Worm (Caenorhabditis elegans): ENCODE measurements around the gene clec-129.

Gene clec-129

DNA sequence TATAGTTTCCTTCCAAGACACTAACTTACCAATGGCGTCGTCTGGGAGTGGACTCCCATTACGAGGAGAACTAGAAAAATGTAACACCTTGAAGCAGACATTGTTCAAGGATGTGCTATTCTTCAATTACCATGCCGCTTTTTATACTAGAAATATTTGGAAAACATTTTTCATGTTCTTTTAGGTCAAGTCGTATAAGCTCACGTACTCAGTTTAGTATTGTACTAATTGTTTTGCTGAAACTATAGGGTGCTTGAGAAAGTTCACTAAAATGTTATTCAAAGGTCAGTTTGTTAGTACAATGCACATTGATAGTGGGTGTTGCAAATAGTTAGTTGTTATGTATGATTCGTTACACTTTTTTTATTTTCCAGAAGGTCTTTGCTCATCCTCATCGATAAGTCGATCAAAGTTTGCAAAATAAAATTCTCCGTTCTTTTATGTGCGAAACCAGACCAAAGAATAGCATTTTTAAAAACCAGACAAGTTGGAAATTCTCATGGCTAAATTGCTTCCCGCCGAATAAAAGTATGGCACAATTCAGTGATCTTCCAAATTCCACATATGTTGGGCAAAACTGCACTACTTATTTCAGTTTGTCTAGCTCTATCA lies at the start of gene clec-129, which contains the start of gene clec-128:
Gene clec-129, plus strand, starts transcription at position 562 of the 612 bp plus-strand sequence.
Gene clec-128, minus strand, starts transcription at position 101 of the 612 bp plus-strand sequence.
- no peak for TF ChIP-seq unc-62 (GFP tag; optimal IDR thresholded peaks at IDR 0.05)

DNA sequence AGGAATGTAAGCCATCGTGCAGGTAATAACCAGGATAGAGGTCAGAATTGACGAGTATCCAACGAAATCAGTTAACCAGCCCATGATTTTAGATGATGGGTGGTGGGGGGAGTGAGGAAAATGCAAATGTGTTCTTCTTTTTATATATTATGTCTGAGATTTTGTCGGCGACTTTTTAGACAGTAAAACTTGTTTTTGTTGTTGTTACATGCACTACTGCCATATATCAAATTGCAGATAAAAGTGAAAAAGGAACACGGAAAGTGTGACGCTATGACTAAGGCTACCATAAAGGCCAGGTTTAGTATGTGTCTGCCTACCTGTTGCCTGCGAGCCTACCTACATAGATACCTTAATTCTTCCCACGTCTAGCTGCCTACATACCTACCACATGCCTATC lies 47.2 kb upstream of the clec-129 start, which contains the start of gene col-72:
Gene col-72, minus strand, starts transcription at position 101 of the 400 bp plus-strand sequence.
- no peak for TF ChIP-seq unc-62 (GFP tag; optimal IDR thresholded peaks at IDR 0.05)

ce11 chrII:3527460-3527859 lies 43.8 kb upstream of the clec-129 start:
- TF ChIP-seq unc-62 (GFP tag; optimal IDR thresholded peaks at IDR 0.05), result no peak

ce11 chrII:3528256-3528655 lies 43.0 kb upstream of the clec-129 start, which contains the start of gene ncs-6:
TSS of gene ncs-6 (minus strand) at chrII:3528516.
- no peak for TF ChIP-seq unc-62 (GFP tag; optimal IDR thresholded peaks at IDR 0.05)

ce11 chrII:3540151-3540550 lies 31.1 kb upstream of the clec-129 start:
- no peak for TF ChIP-seq unc-62 (GFP tag; optimal IDR thresholded peaks at IDR 0.05)

DNA sequence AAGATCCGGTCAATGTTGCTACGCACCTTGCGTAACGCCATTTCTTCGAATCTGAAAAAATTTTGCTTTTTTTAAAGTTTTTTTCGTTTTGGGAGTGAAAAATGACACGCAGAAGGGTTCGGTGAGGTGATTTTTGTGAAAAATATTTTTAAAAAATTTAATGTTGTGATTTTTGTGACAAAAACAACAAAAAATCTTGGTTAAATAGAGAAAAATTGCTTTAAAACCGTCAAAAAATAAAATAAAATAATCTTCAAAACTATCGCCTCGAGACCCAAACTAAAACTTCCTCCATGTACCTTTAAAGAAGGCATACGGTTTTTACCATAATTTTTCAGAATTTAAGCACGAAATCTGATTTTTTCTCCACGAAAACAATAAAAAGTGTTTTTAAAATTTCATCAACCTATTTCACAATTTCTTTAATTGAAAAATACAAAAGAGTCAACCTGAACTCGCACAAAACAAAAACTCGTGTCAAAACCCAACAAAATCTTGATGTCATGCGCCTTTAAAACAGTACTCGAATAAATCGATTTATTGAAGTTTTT lies 24.8 kb upstream of the clec-129 start, which contains the start of gene apd-3:
Gene apd-3, minus strand, starts transcription at position 51 of the 551 bp plus-strand sequence.
- TF ChIP-seq unc-62 (GFP tag; optimal IDR thresholded peaks at IDR 0.05), result no peak

DNA sequence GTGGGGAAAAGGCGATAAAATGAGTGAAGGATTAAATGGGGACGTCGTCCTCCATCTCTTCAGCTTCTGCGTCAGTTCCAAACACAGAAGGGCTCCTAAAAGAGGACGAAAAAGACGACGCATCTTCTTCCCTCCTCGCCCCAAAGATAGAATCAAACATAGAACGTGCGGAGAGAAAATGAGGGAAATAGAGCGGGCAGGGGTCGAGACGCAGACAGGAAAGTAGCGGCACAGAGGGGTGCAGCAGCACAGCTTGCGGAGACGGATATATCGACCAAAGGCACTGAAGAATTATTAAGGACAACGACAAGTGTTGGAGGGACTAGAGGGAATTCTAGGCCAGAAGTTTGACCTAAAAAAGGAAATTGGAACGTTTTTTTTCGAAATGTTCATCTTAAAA lies 24.0 kb upstream of the clec-129 start:
- TF ChIP-seq unc-62 (GFP tag; optimal IDR thresholded peaks at IDR 0.05), result no peak

- TF ChIP-seq unc-62 (GFP tag; optimal IDR thresholded peaks at IDR 0.05), result no peak
Observed at ce11 chrII:3550352-3550751, 20.9 kb upstream of the clec-129 start, which contains the start of gene W10G11.19. TSS of gene W10G11.19 (plus strand) at chrII:3550652.

DNA sequence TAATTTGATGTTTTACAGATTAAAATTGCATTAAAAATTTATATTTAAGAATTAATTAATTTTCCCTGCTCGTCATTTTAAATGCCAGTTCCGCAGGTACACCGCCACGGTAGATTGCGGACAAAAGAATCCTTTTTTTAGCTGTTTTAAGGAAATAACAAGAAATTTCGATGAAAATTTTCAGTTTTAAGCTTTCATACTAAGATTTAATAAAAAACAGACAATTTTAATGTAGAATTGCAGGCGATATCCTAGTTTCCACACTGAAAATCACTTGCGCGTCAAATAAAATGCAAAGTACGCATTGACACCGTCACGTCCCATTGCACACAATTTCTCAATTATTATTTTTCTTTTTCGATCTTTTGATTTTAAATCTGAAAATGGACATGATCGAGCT lies 17.8 kb upstream of the clec-129 start, which contains the start of gene dnc-3:
Gene dnc-3, plus strand, starts transcription at position 272 of the 400 bp plus-strand sequence.
- no peak for TF ChIP-seq unc-62 (GFP tag; optimal IDR thresholded peaks at IDR 0.05)

DNA sequence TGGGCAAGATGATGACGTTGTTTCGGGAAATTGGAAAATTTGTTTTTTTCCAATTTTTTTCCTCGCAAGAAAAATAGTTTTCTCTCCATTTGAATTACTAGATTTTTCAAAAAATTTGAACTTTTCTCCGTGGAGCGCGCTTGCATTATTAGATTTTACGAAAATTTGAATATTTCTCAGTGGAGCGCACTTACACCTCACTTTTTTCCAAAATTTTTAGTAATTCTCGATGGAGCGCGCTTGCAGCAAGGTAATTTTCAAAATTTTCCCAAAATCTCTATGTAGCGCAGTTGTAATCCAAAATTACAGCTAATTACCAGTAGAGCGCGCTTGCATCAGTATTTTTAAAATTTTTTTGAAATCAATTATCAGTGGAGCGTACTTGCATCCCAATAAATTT lies 16.6 kb upstream of the clec-129 start:
- no peak for TF ChIP-seq unc-62 (GFP tag; optimal IDR thresholded peaks at IDR 0.05)

ce11 chrII:3555281-3555680 lies 16.0 kb upstream of the clec-129 start:
- no peak for TF ChIP-seq unc-62 (GFP tag; optimal IDR thresholded peaks at IDR 0.05)

DNA sequence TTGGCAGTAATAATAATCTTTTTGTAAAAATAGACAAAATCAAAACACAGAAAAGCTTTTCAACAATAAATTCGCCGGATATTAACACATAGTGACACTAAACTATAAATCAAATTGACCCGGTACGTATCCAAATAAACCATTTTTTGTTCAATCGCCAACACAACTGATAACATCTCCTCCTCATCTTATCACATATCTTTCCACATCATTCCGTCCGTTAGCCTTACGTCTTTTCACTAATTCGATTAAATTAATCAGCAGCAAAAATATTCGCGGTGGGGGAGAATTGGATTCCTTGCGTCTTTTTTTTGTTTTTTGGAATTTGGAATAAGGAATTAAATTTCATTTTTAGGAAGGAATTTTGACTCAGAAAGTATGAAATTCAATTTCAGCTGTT lies 14.7 kb upstream of the clec-129 start:
- no peak for TF ChIP-seq unc-62 (GFP tag; optimal IDR thresholded peaks at IDR 0.05)

DNA sequence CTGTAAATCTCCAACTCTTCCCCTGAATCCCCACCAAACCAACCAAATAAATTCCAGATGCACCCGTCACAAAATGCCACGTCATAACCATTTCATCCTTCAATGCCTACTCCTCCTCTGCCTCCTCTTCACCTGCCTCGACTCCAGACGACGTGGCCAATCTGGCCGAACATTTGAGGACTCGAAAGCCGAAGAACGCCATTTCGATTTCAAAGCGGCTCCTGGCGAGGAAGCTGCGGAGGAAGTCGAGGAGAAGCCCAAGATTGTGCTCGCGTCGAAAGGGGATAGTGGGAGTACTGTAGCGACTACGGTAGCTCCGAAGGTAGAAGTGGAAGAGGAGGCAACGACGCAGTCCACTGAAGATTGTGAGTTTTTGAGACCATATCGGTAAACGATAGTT lies 13.9 kb upstream of the clec-129 start, which contains the start of gene lgc-45:
Gene lgc-45, plus strand, starts transcription at position 56 of the 400 bp plus-strand sequence.
- TF ChIP-seq unc-62 (GFP tag; optimal IDR thresholded peaks at IDR 0.05), result no peak

- TF ChIP-seq unc-62 (GFP tag; optimal IDR thresholded peaks at IDR 0.05), result no peak
Observed at ce11 chrII:3560592-3560991, 10.7 kb upstream of the clec-129 start, which contains the start of gene W10G11.1. TSS of gene W10G11.1 (minus strand) at chrII:3560692.

- no peak for TF ChIP-seq unc-62 (GFP tag; optimal IDR thresholded peaks at IDR 0.05)
Observed at ce11 chrII:3561561-3561960, 9.7 kb upstream of the clec-129 start, which contains the start of gene W10G11.2. TSS of gene W10G11.2 (minus strand) at chrII:3561661.

DNA sequence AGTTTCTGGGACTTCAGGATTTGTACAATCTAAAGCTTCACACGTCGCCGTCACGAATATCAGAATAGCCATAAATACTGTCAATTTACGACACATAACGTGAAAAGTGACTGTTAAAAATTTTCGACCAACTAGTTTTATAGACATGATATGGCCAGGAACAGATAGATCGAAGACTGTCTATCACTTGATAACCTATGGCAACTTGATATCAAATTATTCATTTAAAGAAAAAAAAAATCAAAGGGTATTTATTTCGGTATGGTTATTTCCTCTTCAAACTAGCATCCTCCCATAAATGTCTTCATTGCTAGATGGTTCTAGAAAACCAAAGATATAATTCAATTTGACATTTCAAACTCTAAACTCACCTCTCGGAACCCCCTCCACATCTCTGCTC lies 8.9 kb upstream of the clec-129 start, which contains the start of gene W10G11.3:
Gene W10G11.3, minus strand, starts transcription at position 101 of the 400 bp plus-strand sequence.
- no peak for TF ChIP-seq unc-62 (GFP tag; optimal IDR thresholded peaks at IDR 0.05)

- no peak for TF ChIP-seq unc-62 (GFP tag; optimal IDR thresholded peaks at IDR 0.05)
Observed at ce11 chrII:3567066-3567465, 4.2 kb upstream of the clec-129 start.
